Fruit fly (Drosophila melanogaster) whole organism, embryonic: ENCODE data around the gene hiro.

Experiments
- ATbp ChIP-seq: fragments of 200-800 bp; sonication (Bioruptor generic); optimal IDR thresholded peaks from 2 replicates; lab custom pipeline; 2017; ENCODE audit warnings: missing biosample characterization, mild to moderate bottlenecking, missing genetic modification characterization, missing genetic modification reagents
- Abd-B ChIP-seq: fragments of 200-800 bp; sonication (Bioruptor generic); optimal IDR thresholded peaks from 2 replicates; lab custom pipeline; 2018; ENCODE audit warnings: missing biosample characterization, mild to moderate bottlenecking, missing genetic modification characterization, moderate library complexity
- Antp ChIP-seq: fragments of 200-800 bp; sonication (Bioruptor generic); optimal IDR thresholded peaks from 3 replicates; lab custom pipeline; 2016; ENCODE audit warnings: missing biosample characterization, missing genetic modification characterization
- Asciz ChIP-seq: fragments of 200-800 bp; sonication (Bioruptor generic); optimal IDR thresholded peaks from 2 replicates; lab custom pipeline; 2017; ENCODE audit warnings: missing biosample characterization, mild to moderate bottlenecking, missing genetic modification characterization, missing genetic modification reagents
- BtbVII ChIP-seq: fragments of 200-800 bp; sonication (Bioruptor generic); optimal IDR thresholded peaks from 3 replicates; lab custom pipeline; 2017; ENCODE audit warnings: missing biosample characterization, mild to moderate bottlenecking, missing genetic modification characterization
- CG10462 ChIP-seq: fragments of 200-800 bp; sonication (Bioruptor generic); optimal IDR thresholded peaks from 2 replicates; lab custom pipeline; 2016; ENCODE audit warnings: missing biosample characterization, missing genetic modification characterization
- CG12071 ChIP-seq: fragments of 200-800 bp; sonication (Bioruptor generic); optimal IDR thresholded peaks from 3 replicates; lab custom pipeline; 2018; ENCODE audit warnings: missing biosample characterization, mild to moderate bottlenecking, missing genetic modification characterization
- CG1647 ChIP-seq: fragments of 200-800 bp; sonication (Bioruptor generic); optimal IDR thresholded peaks from 3 replicates; lab custom pipeline; 2016; ENCODE audit warnings: missing biosample characterization, missing genetic modification characterization
- CG16815 ChIP-seq: fragments of 200-800 bp; sonication (Bioruptor generic); optimal IDR thresholded peaks from 3 replicates; lab custom pipeline; 2017; ENCODE audit warnings: missing biosample characterization, mild to moderate bottlenecking, missing genetic modification characterization
- CG18262 ChIP-seq: fragments of 200-800 bp; optimal IDR thresholded peaks from 3 replicates; lab custom pipeline; 2019; ENCODE audit warnings: missing biosample characterization, mild to moderate bottlenecking, missing genetic modification characterization, moderate library complexity
- CG18619 ChIP-seq: fragments of 200-800 bp; sonication (Bioruptor generic); optimal IDR thresholded peaks from 3 replicates; lab custom pipeline; 2017; ENCODE audit warnings: missing biosample characterization, mild to moderate bottlenecking, missing genetic modification characterization
- CG2678 ChIP-seq: fragments of 200-800 bp; sonication (Bioruptor generic); optimal IDR thresholded peaks from 3 replicates; lab custom pipeline; 2019; ENCODE audit warnings: missing biosample characterization, mild to moderate bottlenecking, missing genetic modification characterization, moderate library complexity
- CG32532 ChIP-seq: fragments of 200-800 bp; sonication (Bioruptor generic); IDR thresholded peaks from 2 replicates; pipeline ENCODE4 v1.3.6; 2022; ENCODE audit warnings: missing biosample characterization, missing genetic modification characterization
- CG32772 ChIP-seq: fragments of 200-800 bp; sonication (Bioruptor generic); IDR thresholded peaks from 2 replicates; pipeline ENCODE4 v1.3.6; 2022; ENCODE audit warnings: missing biosample characterization, missing genetic modification characterization
- CG4707 ChIP-seq: fragments of 200-800 bp; sonication (Bioruptor generic); optimal IDR thresholded peaks from 2 replicates; lab custom pipeline; 2018; ENCODE audit warnings: missing biosample characterization, mild to moderate bottlenecking, missing genetic modification characterization, moderate library complexity
- CG8388 ChIP-seq: fragments of 200-800 bp; sonication (Bioruptor generic); optimal IDR thresholded peaks from 2 replicates; lab custom pipeline; 2019; ENCODE audit warnings: missing biosample characterization, mild to moderate bottlenecking, missing genetic modification characterization, moderate library complexity
- HLH4C ChIP-seq: fragments of 200-800 bp; sonication (Bioruptor generic); IDR thresholded peaks from 3 replicates; pipeline ENCODE4 v1.3.6; 2022; ENCODE audit warnings: missing biosample characterization, missing genetic modification characterization; ENCODE audit not compliant: partially characterized antibody
- HLH54F ChIP-seq: fragments of 200-800 bp; sonication (Bioruptor generic); optimal IDR thresholded peaks from 3 replicates; lab custom pipeline; 2016; ENCODE audit warnings: missing biosample characterization, missing genetic modification characterization
- Hr51 ChIP-seq, 2 experiments: fragments of 200-800 bp; sonication (Bioruptor generic); optimal IDR thresholded peaks; 2 replicates in 1 of 2; 3 replicates in 1 of 2; lab custom pipeline; 2016 to 2018; ENCODE audit warnings: missing biosample characterization in 2 of 2, missing genetic modification characterization in 2 of 2, mild to moderate bottlenecking in 1 of 2, moderate library complexity in 1 of 2
- Nf-YA ChIP-seq: fragments of 200-800 bp; sonication (Bioruptor generic); IDR thresholded peaks from 2 replicates; pipeline ENCODE4 v1.3.6; 2022; ENCODE audit warnings: missing biosample characterization, missing genetic modification characterization
- Nf-YB ChIP-seq: fragments of 200-800 bp; sonication (Bioruptor generic); optimal IDR thresholded peaks from 3 replicates; lab custom pipeline; 2019; ENCODE audit warnings: missing biosample characterization, mild to moderate bottlenecking, missing genetic modification characterization, moderate library complexity
- Ssrp ChIP-seq: fragments of 200-800 bp; sonication (Bioruptor generic); optimal IDR thresholded peaks from 2 replicates; lab custom pipeline; 2018; ENCODE audit warnings: missing biosample characterization, mild to moderate bottlenecking, missing genetic modification characterization, moderate library complexity
- ab ChIP-seq: fragments of 200-800 bp; sonication (Bioruptor generic); optimal IDR thresholded peaks from 2 replicates; lab custom pipeline; 2016; ENCODE audit warnings: missing biosample characterization, missing genetic modification characterization
- btn ChIP-seq: fragments of 200-800 bp; sonication (Bioruptor generic); optimal IDR thresholded peaks from 2 replicates; lab custom pipeline; 2016; ENCODE audit warnings: missing biosample characterization, missing genetic modification characterization
- chif ChIP-seq, 2 experiments: fragments of 200-800 bp; sonication (Bioruptor generic); optimal IDR thresholded peaks; 3 replicates each; lab custom pipeline; 2016; ENCODE audit warnings: missing biosample characterization in 2 of 2, missing genetic modification characterization in 2 of 2
- chn ChIP-seq: fragments of 200-800 bp; sonication (Bioruptor generic); optimal IDR thresholded peaks from 2 replicates; lab custom pipeline; 2016; ENCODE audit warnings: missing biosample characterization, missing genetic modification characterization
- crc ChIP-seq: fragments of 200-800 bp; sonication (Bioruptor generic); optimal IDR thresholded peaks from 2 replicates; lab custom pipeline; 2016; ENCODE audit warnings: missing biosample characterization, missing genetic modification characterization
- dati ChIP-seq: fragments of 200-800 bp; sonication (Bioruptor generic); IDR thresholded peaks from 2 replicates; pipeline ENCODE4 v1.3.6; 2022; ENCODE audit warnings: missing biosample characterization, missing genetic modification characterization
- disco-r ChIP-seq: fragments of 200-800 bp; sonication (Bioruptor generic); optimal IDR thresholded peaks from 2 replicates; lab custom pipeline; 2016; ENCODE audit warnings: missing biosample characterization, missing genetic modification characterization
- eyg ChIP-seq: fragments of 200-800 bp; sonication (Bioruptor generic); optimal IDR thresholded peaks from 3 replicates; lab custom pipeline; 2016; ENCODE audit warnings: missing biosample characterization, missing genetic modification characterization
- fd96Cb ChIP-seq: fragments of 200-800 bp; sonication (Bioruptor generic); optimal IDR thresholded peaks from 2 replicates; lab custom pipeline; 2018; ENCODE audit warnings: missing biosample characterization, mild to moderate bottlenecking, missing genetic modification characterization, moderate library complexity
- hth ChIP-seq: fragments of >200 bp; optimal IDR thresholded peaks from 2 replicates; lab custom pipeline; 2017; ENCODE audit warnings: inconsistent platforms
- inv ChIP-seq: fragments of 200-800 bp; sonication (Bioruptor generic); IDR thresholded peaks from 2 replicates; pipeline ENCODE4 v1.3.6; 2022; ENCODE audit warnings: missing biosample characterization, missing genetic modification characterization; ENCODE audit not compliant: partially characterized antibody
- jigr1 ChIP-seq: fragments of 200-800 bp; sonication (Bioruptor generic); IDR thresholded peaks from 3 replicates; pipeline ENCODE4 v1.3.6; 2022; ENCODE audit warnings: missing biosample characterization, missing genetic modification characterization
- kah ChIP-seq: fragments of 200-800 bp; sonication (Bioruptor generic); optimal IDR thresholded peaks from 2 replicates; lab custom pipeline; 2018; ENCODE audit warnings: missing biosample characterization, mild to moderate bottlenecking, missing genetic modification characterization
- kay ChIP-seq: fragments of 200-800 bp; sonication (Bioruptor generic); optimal IDR thresholded peaks from 2 replicates; lab custom pipeline; 2016; ENCODE audit warnings: missing biosample characterization, missing genetic modification characterization
- lab ChIP-seq: fragments of 200-800 bp; sonication (Bioruptor generic); optimal IDR thresholded peaks from 3 replicates; lab custom pipeline; 2017; ENCODE audit warnings: missing biosample characterization, missing genetic modification characterization, mild to moderate bottlenecking, moderate library complexity, missing genetic modification reagents
- mirr ChIP-seq: fragments of 200-800 bp; sonication (Bioruptor generic); optimal IDR thresholded peaks from 3 replicates; lab custom pipeline; 2018; ENCODE audit warnings: missing biosample characterization, mild to moderate bottlenecking, missing genetic modification characterization
- nom ChIP-seq: fragments of 200-800 bp; sonication (Bioruptor generic); optimal IDR thresholded peaks from 2 replicates; lab custom pipeline; 2017; ENCODE audit warnings: missing biosample characterization, missing genetic modification characterization, mild to moderate bottlenecking, moderate library complexity, missing genetic modification reagents
- pho ChIP-seq: fragments of 200-800 bp; sonication (Bioruptor generic); optimal IDR thresholded peaks from 2 replicates; lab custom pipeline; 2016; ENCODE audit warnings: missing biosample characterization, missing genetic modification characterization
- sim ChIP-seq: fragments of 200-800 bp; sonication (Bioruptor generic); IDR thresholded peaks from 2 replicates; pipeline ENCODE4 v1.3.6; 2022; ENCODE audit warnings: missing biosample characterization, missing genetic modification characterization
- slou ChIP-seq: fragments of 200-800 bp; sonication (Bioruptor generic); optimal IDR thresholded peaks from 3 replicates; lab custom pipeline; 2016; ENCODE audit warnings: missing biosample characterization, missing genetic modification characterization
- stwl ChIP-seq: fragments of 200-800 bp; sonication (Bioruptor generic); optimal IDR thresholded peaks from 3 replicates; lab custom pipeline; 2018; ENCODE audit warnings: missing biosample characterization, mild to moderate bottlenecking, missing genetic modification characterization, moderate library complexity
- tap ChIP-seq: fragments of 200-800 bp; optimal IDR thresholded peaks from 3 replicates; lab custom pipeline; 2019; ENCODE audit warnings: missing biosample characterization, mild to moderate bottlenecking, missing genetic modification characterization, moderate library complexity
- tio ChIP-seq: fragments of 200-800 bp; sonication (Bioruptor generic); optimal IDR thresholded peaks from 2 replicates; lab custom pipeline; 2017; ENCODE audit warnings: missing biosample characterization, missing genetic modification characterization, inconsistent platforms
- tx ChIP-seq: fragments of 200-800 bp; sonication (Bioruptor generic); optimal IDR thresholded peaks from 2 replicates; lab custom pipeline; 2016; ENCODE audit warnings: missing biosample characterization, missing genetic modification characterization
- wek ChIP-seq: fragments of 200-800 bp; sonication (Bioruptor generic); optimal IDR thresholded peaks from 3 replicates; lab custom pipeline; 2018; ENCODE audit warnings: missing biosample characterization, mild to moderate bottlenecking, missing genetic modification characterization, moderate library complexity
- wor ChIP-seq: fragments of 200-800 bp; sonication (Bioruptor generic); IDR thresholded peaks from 2 replicates; pipeline ENCODE4 v1.3.6; 2022; ENCODE audit warnings: missing biosample characterization, missing genetic modification characterization
- zfh1 ChIP-seq: fragments of 200-800 bp; sonication (Bioruptor generic); IDR thresholded peaks from 3 replicates; pipeline ENCODE4 v1.3.6; 2022; ENCODE audit warnings: missing biosample characterization, missing genetic modification characterization

Gene hiro

DNA sequence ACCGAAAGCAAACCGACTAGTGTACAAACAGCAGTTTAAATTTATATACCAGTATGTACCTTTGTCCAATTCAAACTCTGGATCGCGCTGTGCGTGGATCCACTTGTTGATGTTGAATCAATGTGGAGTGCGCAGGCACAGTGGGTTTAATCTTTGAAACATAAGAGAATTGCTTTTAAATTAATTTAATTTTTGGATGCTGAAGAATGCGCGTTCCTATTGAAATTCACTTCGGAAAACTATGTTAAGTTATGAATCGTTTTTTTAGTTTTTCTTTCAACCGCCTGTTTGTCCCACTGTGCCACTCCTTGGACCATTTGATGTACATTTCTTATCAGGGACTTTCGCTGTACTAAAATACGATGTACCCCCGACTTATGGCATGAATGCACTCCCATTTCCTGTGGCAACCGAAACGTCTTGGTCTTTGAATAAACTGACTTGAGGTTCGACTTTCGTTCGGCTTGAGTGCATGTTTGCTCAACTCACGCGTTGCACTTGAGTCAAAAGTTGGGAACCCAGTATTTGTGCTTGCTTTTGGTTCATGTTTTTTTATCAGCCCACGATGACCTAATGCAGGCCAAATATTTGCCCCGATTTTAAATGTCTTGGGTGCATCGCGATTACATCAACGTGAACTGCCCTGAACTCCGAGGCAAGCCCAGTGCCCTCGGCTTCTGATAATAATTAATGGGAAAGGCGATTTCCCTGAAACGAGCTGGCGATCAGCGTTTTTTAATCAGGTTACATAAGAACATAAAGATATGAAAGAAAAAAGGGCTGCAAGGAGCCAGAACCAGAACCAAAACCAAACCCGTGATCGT is 37.0 kb upstream of the hiro start (continued):
- TF ChIP-seq zfh1 (GFP tag; lab: Robert Waterston, UW) (peak; percentile 99), dati (GFP tag; lab: Robert Waterston, UW) (peak; percentile 90), Abd-B (GFP tag; lab: Kevin White, UChicago) (peak; percentile 82), tx (GFP tag; lab: Kevin White, UChicago) (peak; percentile 82), kah (GFP tag; lab: Kevin White, UChicago) (peak; percentile 87), CG18619 (peak; percentile 86), Asciz (GFP tag; lab: Kevin White, UChicago) (peak; percentile 93), jigr1 (peak; percentile 87; the same call in 2 of the 3 replicates), CG32772 (GFP tag; lab: Robert Waterston, UW) (peak; percentile 95), kay (peak; percentile 89), mirr (GFP tag; lab: Kevin White, UChicago) (no peak), Nf-YB (peak; percentile 80), sim (peak; percentile 96), tap (tag; lab: Kevin White, UChicago) (peak; percentile 85), wek (GFP tag; lab: Kevin White, UChicago) (peak; percentile 84), eyg (GFP tag; lab: Kevin White, UChicago) (peak; percentile 85), CG32532 (GFP tag; lab: Robert Waterston, UW) (peak; percentile 82), Hr51 (GFP tag; optimal IDR thresholded peaks at IDR 0.05; lab: Kevin White, UChicago) (peak; percentile 78 to 90), lab (peak; percentile 80), ATbp (GFP tag; lab: Kevin White, UChicago) (peak; percentile 94), CG2678 (tag; lab: Kevin White, UChicago) (peak; percentile 90), nom (GFP tag; lab: Kevin White, UChicago) (peak; percentile 83), Nf-YA (GFP tag; lab: Robert Waterston, UW) (peak; percentile 89), CG12071 (GFP tag; lab: Kevin White, UChicago) (peak; percentile 68), CG4707 (peak; percentile 98), btn (GFP tag; lab: Kevin White, UChicago) (peak; percentile 93), CG1647 (GFP tag; lab: Kevin White, UChicago) (peak; percentile 80), crc (peak; percentile 94), HLH4C (GFP tag; lab: Robert Waterston, UW) (no peak), CG16815 (GFP tag; lab: Kevin White, UChicago) (peak; percentile 90), fd96Cb (peak; percentile 93), stwl (tag; lab: Kevin White, UChicago) (peak; percentile 79), pho (GFP tag; lab: Kevin White, UChicago) (peak; percentile 51), Ssrp (tag; lab: Kevin White, UChicago) (peak; percentile 89), hth (no peak), tio (GFP tag; lab: Kevin White, UChicago) (peak; percentile 92), chn (GFP tag; lab: Kevin White, UChicago) (peak; percentile 94), ab (peak; percentile 76), Antp (GFP tag; lab: Kevin White, UChicago) (peak; percentile 94), CG18262 (tag; lab: Kevin White, UChicago) (peak; percentile 98), CG10462 (GFP tag; lab: Kevin White, UChicago) (peak; percentile 94), inv (no peak; the same call in 1 of the 2 replicates), wor (GFP tag; lab: Robert Waterston, UW) (peak; percentile 82), chif (GFP tag; optimal IDR thresholded peaks at IDR 0.05; lab: Kevin White, UChicago) (peak; percentile 95 to 96), BtbVII (GFP tag; lab: Kevin White, UChicago) (peak; percentile 68), disco-r (GFP tag; lab: Kevin White, UChicago) (peak; percentile 86), slou (GFP tag; lab: Kevin White, UChicago) (peak; percentile 88), HLH54F (GFP tag; lab: Kevin White, UChicago) (peak; percentile 68), CG8388 (GFP tag; lab: Kevin White, UChicago) (peak; percentile 97)
